Worm (Caenorhabditis elegans): ENCODE results near the gene ZK353.2.

The ZK353.2 gene

DNA sequence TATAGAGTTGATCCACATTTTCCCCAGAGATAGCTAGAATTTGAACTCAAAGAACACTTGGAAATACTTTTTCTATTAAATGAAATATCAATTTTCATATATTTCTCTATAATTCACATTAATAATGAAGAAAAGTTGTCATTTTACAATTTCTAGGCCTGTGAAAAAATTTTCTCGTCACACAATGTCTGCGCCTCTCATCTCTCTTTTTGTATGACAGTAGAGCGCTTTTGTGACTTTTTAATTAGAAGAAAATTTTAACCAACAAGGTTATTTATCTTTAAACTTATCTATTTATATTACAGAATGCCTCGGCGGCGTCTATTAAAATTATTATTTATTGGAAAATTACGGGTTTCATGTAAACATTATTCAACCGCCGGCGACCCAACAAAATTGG lies 30.5 kb downstream of the ZK353.2 start, which contains the start of gene ZK1236.1:
Gene ZK1236.1 (plus strand): TSS at position 263 of the 400 bp plus-strand sequence.
- TF ChIP-seq dpl-1 (GFP tag; optimal IDR thresholded peaks at IDR 0.05): peak in 1 of 3 experiments; percentile 6
- TF ChIP-seq nhr-77 (tag; optimal IDR thresholded peaks at IDR 0.05): no peak
- TF ChIP-seq lin-35 (GFP tag; optimal IDR thresholded peaks at IDR 0.05): peak in 1 of 2 experiments; percentile 10

DNA sequence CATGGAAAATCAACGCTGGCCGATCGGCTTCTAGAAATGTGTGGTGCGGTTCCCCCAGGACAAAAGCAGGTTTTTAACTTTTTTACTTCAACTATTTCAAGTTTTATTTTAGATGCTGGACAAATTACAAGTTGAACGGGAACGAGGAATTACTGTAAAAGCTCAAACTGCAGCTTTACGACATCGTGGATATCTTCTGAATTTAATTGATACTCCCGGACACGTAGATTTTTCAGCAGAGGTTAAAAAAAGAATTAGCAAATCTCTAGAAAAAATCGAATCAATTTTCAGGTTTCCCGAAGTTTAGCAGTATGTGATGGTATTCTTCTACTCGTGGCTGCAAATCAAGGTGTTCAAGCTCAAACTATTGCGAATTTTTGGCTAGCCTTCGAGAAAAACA lies 31.0 kb downstream of the ZK353.2 start:
- TF ChIP-seq unc-130 (tag; optimal IDR thresholded peaks at IDR 0.05) (no peak), fos-1 (tag; optimal IDR thresholded peaks at IDR 0.05) (no peak), Y116A8C.19 (tag; optimal IDR thresholded peaks at IDR 0.05; ENCODE audit: borderline replicate concordance) (no peak), ceh-90 (tag; optimal IDR thresholded peaks at IDR 0.05) (no peak), efl-1 (optimal IDR thresholded peaks at IDR 0.05) (no peak), efl-1 (GFP tag; optimal IDR thresholded peaks at IDR 0.05 in 1 of 2) (peak in 1 of 2 experiments; percentile 91), ets-5 (GFP tag; IDR thresholded peaks at IDR 0.05) (no peak), snu-23 (GFP tag; optimal IDR thresholded peaks at IDR 0.05) (no peak)

DNA sequence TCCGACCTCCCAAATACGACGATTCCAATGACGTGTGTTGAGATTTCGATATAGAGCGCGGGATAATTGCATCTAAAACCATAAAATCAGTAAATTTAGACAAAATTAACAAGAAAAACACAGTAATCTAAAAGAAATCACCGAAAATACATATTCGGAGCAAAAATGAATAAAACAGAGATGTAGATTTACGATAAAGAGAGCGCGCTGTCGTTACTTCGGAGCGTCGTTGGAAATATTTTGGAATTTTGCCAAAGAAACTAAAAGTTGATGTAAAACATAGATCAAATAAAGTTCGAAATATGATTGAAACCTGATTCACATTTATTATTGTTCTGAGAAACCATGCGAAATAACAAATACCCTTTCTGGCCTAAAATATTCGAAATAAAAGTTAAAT lies 33.6 kb downstream of the ZK353.2 start, which contains the start of gene ZK1236.5:
Gene ZK1236.5 (minus strand): TSS at position 72 of the 400 bp plus-strand sequence.
- TF ChIP-seq elt-3 (tag; optimal IDR thresholded peaks at IDR 0.05): no peak
- no peak for TF ChIP-seq ceh-63 (GFP tag; optimal IDR thresholded peaks at IDR 0.05)
- no peak for TF ChIP-seq unc-98 (GFP tag; IDR thresholded peaks at IDR 0.05)
- no peak for TF ChIP-seq ceh-88 (GFP tag; IDR thresholded peaks at IDR 0.05)
- peak; percentile 28 for TF ChIP-seq fkh-8 (tag; optimal IDR thresholded peaks at IDR 0.05)
- no peak for TF ChIP-seq egl-27 (tag; optimal IDR thresholded peaks at IDR 0.05)
- peak; percentile 1 for TF ChIP-seq C16A3.4 (tag; optimal IDR thresholded peaks at IDR 0.05)
- peak; percentile 20 to 56 (median 53) for TF ChIP-seq dpl-1 (GFP tag; optimal IDR thresholded peaks at IDR 0.05)
- TF ChIP-seq blmp-1 (tag; optimal IDR thresholded peaks at IDR 0.05): peak; percentile 62
- TF ChIP-seq nhr-47 (tag; optimal IDR thresholded peaks at IDR 0.05): peak; percentile 50
- peak; percentile 45 for TF ChIP-seq nhr-71 (tag; optimal IDR thresholded peaks at IDR 0.05)
- no peak for TF ChIP-seq pax-3 (tag; optimal IDR thresholded peaks at IDR 0.05)
- TF ChIP-seq xbp-1 (tag; optimal IDR thresholded peaks at IDR 0.05): peak; percentile 39
- TF ChIP-seq nhr-85 (tag): peak; percentile 39
- peak in 1 of 3 experiments; percentile 26 for TF ChIP-seq ceh-82 (tag; optimal IDR thresholded peaks at IDR 0.05)
- TF ChIP-seq efl-1 (optimal IDR thresholded peaks at IDR 0.05): peak; percentile 47 to 59
- TF ChIP-seq efl-1 (GFP tag; optimal IDR thresholded peaks at IDR 0.05 in 1 of 2): peak; percentile 48 to 94
- peak; percentile 54 to 76 for TF ChIP-seq lsy-2 (tag; optimal IDR thresholded peaks at IDR 0.05)
- peak; percentile 49 for TF ChIP-seq aly-2 (tag; optimal IDR thresholded peaks at IDR 0.05)
- 0 out of 2 replicates have a peak, but pooled peaks have one; percentile 13 for TF ChIP-seq isw-1 (GFP tag; IDR thresholded peaks at IDR 0.05)
- TF ChIP-seq snu-23 (GFP tag; optimal IDR thresholded peaks at IDR 0.05): peak; percentile 59
- peak; percentile 12 for TF ChIP-seq rnt-1 (tag; optimal IDR thresholded peaks at IDR 0.05)
- TF ChIP-seq lin-35 (GFP tag; optimal IDR thresholded peaks at IDR 0.05): peak; percentile 43 to 67
- TF ChIP-seq mep-1 (tag; optimal IDR thresholded peaks at IDR 0.05): peak; percentile 49
- TF ChIP-seq nhr-12 (tag; optimal IDR thresholded peaks at IDR 0.05): no peak
- TF ChIP-seq swsn-7 (tag; optimal IDR thresholded peaks at IDR 0.05): peak; percentile 18
- TF ChIP-seq tbx-2 (tag; optimal IDR thresholded peaks at IDR 0.05): peak; percentile 11
- TF ChIP-seq nhr-19 (GFP tag; conservative IDR thresholded peaks at IDR 0.05): 0 out of 2 replicates have a peak, but pooled peaks have one; percentile 9

DNA sequence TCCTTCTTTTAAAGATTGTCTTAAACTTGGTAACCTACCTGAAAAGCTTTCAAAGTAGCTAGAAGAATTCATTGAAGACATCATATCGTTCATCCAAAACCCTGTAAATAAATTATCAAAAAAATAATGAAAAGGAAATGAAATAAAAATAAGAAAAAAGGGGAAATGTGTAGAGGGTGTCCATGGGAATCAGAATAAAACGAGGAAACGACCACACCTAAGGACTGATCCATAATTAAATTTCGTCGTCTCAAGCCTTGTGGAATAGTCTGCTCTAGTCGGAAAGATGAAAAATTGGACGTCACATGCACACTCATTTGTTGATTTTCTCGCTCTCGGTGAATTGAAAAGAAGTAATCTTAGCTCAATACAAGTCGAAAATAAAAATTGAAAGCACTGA lies 36.6 kb downstream of the ZK353.2 start, which contains the start of gene ZK1236.9:
Gene ZK1236.9 (minus strand): TSS at position 101 of the 400 bp plus-strand sequence.
- no peak for TF ChIP-seq xbp-1 (tag; optimal IDR thresholded peaks at IDR 0.05)
- no peak for TF ChIP-seq egl-27 (tag; optimal IDR thresholded peaks at IDR 0.05)
- TF ChIP-seq lsy-2 (tag; optimal IDR thresholded peaks at IDR 0.05): no peak
- TF ChIP-seq ama-1 (optimal IDR thresholded peaks at IDR 0.05): no peak
- no peak for TF ChIP-seq unc-98 (GFP tag; IDR thresholded peaks at IDR 0.05)
- TF ChIP-seq nhr-12 (tag; optimal IDR thresholded peaks at IDR 0.05): no peak
- TF ChIP-seq mab-9 (GFP tag; IDR thresholded peaks at IDR 0.05): no peak
- TF ChIP-seq ces-1 (GFP tag; optimal IDR thresholded peaks at IDR 0.05): no peak
- TF ChIP-seq C16A3.4 (tag; optimal IDR thresholded peaks at IDR 0.05): no peak
- no peak for TF ChIP-seq nhr-85 (tag)
- TF ChIP-seq sox-4 (tag; optimal IDR thresholded peaks at IDR 0.05): no peak
- no peak for TF ChIP-seq unc-86 (tag; optimal IDR thresholded peaks at IDR 0.05)
- TF ChIP-seq hlh-4 (tag; optimal IDR thresholded peaks at IDR 0.05): no peak

Measured in whole organism, L1 larva.